Fruit fly (Drosophila melanogaster): ENCODE measurements around the gene PLCXD.

- TF ChIP-seq usp (GFP tag; optimal IDR thresholded peaks at IDR 0.05) (no peak), psq (optimal IDR thresholded peaks at IDR 0.05) (no peak)
These were observed 28.0 kb upstream of the PLCXD start for dm6 chr2L:12021193-12021592.
